Worm (Caenorhabditis elegans) whole organism, young adult: ENCODE data around the gene W03F9.1.

Source experiments
- F33H1.4 ChIP-seq: fragments of 200-800 bp; sonication (Bioruptor generic); IDR thresholded peaks from 2 replicates; pipeline ENCODE4 v1.3.6; 2022; ENCODE audit warnings: missing genetic modification reagents, missing genetic modification characterization, missing compliant biosample characterization
- Y53F4B.3 ChIP-seq: fragments of 200-800 bp; sonication (Bioruptor generic); IDR thresholded peaks from 2 replicates; pipeline ENCODE4 v1.3.6; 2022; ENCODE audit warnings: missing genetic modification reagents, missing genetic modification characterization, missing compliant biosample characterization
- ceh-91 ChIP-seq: fragments of 200-800 bp; sonication (Bioruptor generic); IDR thresholded peaks from 2 replicates; pipeline ENCODE4 v1.3.6; 2022; ENCODE audit warnings: missing genetic modification reagents, missing genetic modification characterization, missing compliant biosample characterization
- dpff-1 ChIP-seq: sonication (generic microtip); optimal IDR thresholded peaks from 2 replicates; lab custom pipeline; 2017; ENCODE audit warnings: mild to moderate bottlenecking, missing genetic modification characterization, missing compliant biosample characterization
- hlh-12 ChIP-seq: sonication (generic microtip); optimal IDR thresholded peaks from 2 replicates; lab custom pipeline; 2016; ENCODE audit warnings: missing genetic modification characterization, missing compliant biosample characterization
- lsl-1 ChIP-seq: fragments of 200-800 bp; sonication (Bioruptor generic); optimal IDR thresholded peaks from 2 replicates; lab custom pipeline; 2018; ENCODE audit warnings: mild to moderate bottlenecking, missing genetic modification characterization, moderate library complexity, missing compliant biosample characterization
- mes-4 ChIP-seq: sonication (generic microtip); optimal IDR thresholded peaks from 2 replicates; lab custom pipeline; 2016; ENCODE audit warnings: missing genotype, missing genetic modification characterization, missing compliant biosample characterization
- nfya-2 ChIP-seq: fragments of 200-800 bp; sonication (Bioruptor generic); IDR thresholded peaks from 2 replicates; pipeline ENCODE4 v1.3.6; 2022; ENCODE audit warnings: missing genetic modification reagents, missing genetic modification characterization, missing compliant biosample characterization
- sptf-2 ChIP-seq: fragments of 200-800 bp; sonication (Bioruptor generic); optimal IDR thresholded peaks from 2 replicates; lab custom pipeline; 2018; ENCODE audit warnings: mild to moderate bottlenecking, missing genetic modification characterization, missing compliant biosample characterization
- tlf-1 ChIP-seq: fragments of 200-800 bp; sonication (Bioruptor generic); optimal IDR thresholded peaks from 2 replicates; lab custom pipeline; 2018; ENCODE audit warnings: mild to moderate bottlenecking, missing genetic modification characterization, missing compliant biosample characterization
- unc-130 ChIP-seq: sonication (generic microtip); optimal IDR thresholded peaks from 2 replicates; lab custom pipeline; 2016; ENCODE audit warnings: missing genetic modification reagents, missing genetic modification characterization, missing compliant biosample characterization
- xnd-1 ChIP-seq: sonication (generic microtip); optimal IDR thresholded peaks from 2 replicates; lab custom pipeline; 2016; ENCODE audit warnings: missing genotype, missing genetic modification reagents, missing genetic modification characterization, missing compliant biosample characterization
- ztf-25 ChIP-seq: fragments of 200-800 bp; sonication (Bioruptor generic); IDR thresholded peaks from 2 replicates; pipeline ENCODE4 v1.3.6; 2022; ENCODE audit warnings: missing genetic modification reagents, missing genetic modification characterization, missing compliant biosample characterization

The W03F9.1 gene

ce11 chrV:103043-103702, 23.3 kb downstream of the W03F9.1 start (continued):
- no peak for TF ChIP-seq mes-4
- peak; percentile 12 for TF ChIP-seq tlf-1 (GFP tag; lab: Kevin White, UChicago)
- TF ChIP-seq hlh-12 (tag; lab: Kevin White, UChicago): no peak
- 0 out of 2 replicates have a peak, but pooled peaks have one; percentile 62 for TF ChIP-seq nfya-2 (GFP tag; lab: Robert Waterston, UW)
- TF ChIP-seq, all 124 proteins: peak for 45

ce11 chrV:102165-102564, 24.4 kb downstream of the W03F9.1 start:
- TF ChIP-seq F33H1.4: peak; percentile 37; the same call in 1 of the 2 replicates
- TF ChIP-seq ceh-91 (GFP tag; lab: Robert Waterston, UW): peak; percentile 51
- TF ChIP-seq lsl-1 (GFP tag; lab: Kevin White, UChicago): peak; percentile 69
- TF ChIP-seq sptf-2: no peak

DNA sequence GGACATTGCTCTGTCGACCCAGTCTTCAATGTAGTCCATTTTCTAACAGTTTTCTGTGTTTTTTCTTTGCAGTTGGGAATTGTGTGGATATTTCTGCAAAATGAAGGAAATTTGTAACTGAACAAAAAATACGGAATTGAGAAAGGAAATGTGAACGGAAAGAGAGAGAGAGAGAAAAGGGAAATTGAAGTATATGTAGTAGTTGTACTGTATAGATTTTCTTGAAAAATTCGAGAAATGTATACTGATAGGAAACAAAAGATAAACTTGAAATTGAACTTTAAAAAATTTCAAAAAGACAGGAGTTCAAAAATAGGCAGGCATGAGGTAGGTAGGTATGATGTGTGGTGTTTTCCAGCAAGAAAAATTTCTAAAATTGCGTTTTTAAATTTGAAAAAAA, 42.8 kb downstream of the W03F9.1 start, which contains the start of gene daam-1:
Gene daam-1 (minus strand): TSS at position 101 of the 400 bp plus-strand sequence.
- TF ChIP-seq unc-130 (GFP tag; lab: Kevin White, UChicago) (no peak), ztf-25 (no peak), dpff-1 (no peak), xnd-1 (tag; lab: Kevin White, UChicago) (no peak), Y53F4B.3 (GFP tag; lab: Robert Waterston, UW) (no peak)
